Worm (Caenorhabditis elegans): ENCODE measurements around the gene lgc-36.

The lgc-36 gene

ce11 chrV:11247846-11248245 is 10.9 kb downstream of the lgc-36 start, which contains the start of gene mam-4:
TSS of gene mam-4 (plus strand) at chrV:11248146.
- TF ChIP-seq pax-1 (tag; optimal IDR thresholded peaks at IDR 0.05), result no peak
- TF ChIP-seq Y22D7AL.16 (tag; optimal IDR thresholded peaks at IDR 0.05), result no peak
- TF ChIP-seq hlh-30 (tag; optimal IDR thresholded peaks at IDR 0.05; ENCODE audit: insufficient read depth), result no peak
- no peak for TF ChIP-seq fkh-10 (GFP tag; optimal IDR thresholded peaks at IDR 0.05)
- no peak for TF ChIP-seq ceh-22 (tag; optimal IDR thresholded peaks at IDR 0.05)
- TF ChIP-seq ceh-31 (tag; optimal IDR thresholded peaks at IDR 0.05), result no peak
- TF ChIP-seq pat-9 (tag; optimal IDR thresholded peaks at IDR 0.05), result no peak

DNA sequence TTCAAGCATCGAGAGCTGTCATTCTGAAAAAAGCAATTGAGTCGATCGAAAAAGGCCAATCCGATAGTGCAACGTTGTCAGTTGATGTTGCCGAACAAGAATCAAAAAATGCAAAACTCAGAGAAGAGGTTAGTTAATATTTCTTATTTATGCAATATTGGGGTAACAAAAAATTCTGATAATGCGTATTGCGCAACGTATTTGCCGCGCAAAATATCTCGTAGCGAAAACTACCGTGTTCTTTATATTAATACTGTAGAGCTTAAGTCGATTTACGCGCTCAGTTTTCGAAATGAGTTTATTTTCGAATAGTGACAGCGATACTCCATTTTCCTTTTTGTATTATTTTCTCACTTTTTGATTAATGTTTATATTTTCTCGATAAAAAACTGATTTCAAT is 13.8 kb downstream of the lgc-36 start:
- TF ChIP-seq che-1 (tag; optimal IDR thresholded peaks at IDR 0.05) (no peak), ahr-1 (tag; optimal IDR thresholded peaks at IDR 0.05) (no peak), ets-4 (tag; optimal IDR thresholded peaks at IDR 0.05) (no peak), ceh-48 (tag; optimal IDR thresholded peaks at IDR 0.05) (no peak), fax-1 (tag; optimal IDR thresholded peaks at IDR 0.05) (no peak), F13H6.1 (tag; optimal IDR thresholded peaks at IDR 0.05) (no peak), dve-1 (tag; optimal IDR thresholded peaks at IDR 0.05) (no peak)

DNA sequence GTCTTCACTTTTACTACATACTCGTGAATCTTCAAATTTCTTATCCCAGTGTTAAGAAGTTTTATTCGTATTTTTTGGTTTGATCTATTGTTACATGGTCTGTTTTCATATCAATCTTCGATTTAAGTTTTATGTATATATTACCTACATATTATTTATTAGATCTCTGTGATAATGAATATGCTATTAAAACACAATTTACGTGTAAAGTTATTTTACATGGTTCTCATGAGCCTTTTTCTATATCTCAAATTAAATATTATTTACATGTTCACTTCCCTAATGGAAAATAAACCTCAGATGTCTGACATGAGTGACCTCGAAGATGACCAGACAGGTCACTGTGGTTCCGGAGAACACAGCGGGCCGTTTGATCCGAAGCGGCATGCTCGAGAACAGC is 14.3 kb downstream of the lgc-36 start, which contains the start of gene mxl-1:
TSS of gene mxl-1 (plus strand) at position 301 of the 400 bp plus-strand sequence.
- TF ChIP-seq ahr-1 (tag; optimal IDR thresholded peaks at IDR 0.05) (no peak), ceh-48 (tag; optimal IDR thresholded peaks at IDR 0.05) (no peak), che-1 (tag; optimal IDR thresholded peaks at IDR 0.05) (no peak), ceh-30 (tag; optimal IDR thresholded peaks at IDR 0.05) (no peak), tbx-2 (tag; optimal IDR thresholded peaks at IDR 0.05) (no peak), elt-4 (tag; optimal IDR thresholded peaks at IDR 0.05) (no peak), pag-3 (tag; optimal IDR thresholded peaks at IDR 0.05; ENCODE audit: borderline replicate concordance) (no peak), madf-2 (tag; optimal IDR thresholded peaks at IDR 0.05) (no peak), mec-3 (tag; optimal IDR thresholded peaks at IDR 0.05; ENCODE audit: borderline replicate concordance) (no peak), unc-86 (tag; optimal IDR thresholded peaks at IDR 0.05) (no peak), C08G9.2 (tag; optimal IDR thresholded peaks at IDR 0.05) (no peak), ceh-34 (tag; optimal IDR thresholded peaks at IDR 0.05) (no peak), lin-11 (tag; optimal IDR thresholded peaks at IDR 0.05) (no peak), ttx-3 (tag; optimal IDR thresholded peaks at IDR 0.05) (no peak), pat-9 (tag; optimal IDR thresholded peaks at IDR 0.05) (no peak), hlh-15 (tag; optimal IDR thresholded peaks at IDR 0.05) (no peak), ets-4 (tag; optimal IDR thresholded peaks at IDR 0.05) (no peak), syd-9 (tag; optimal IDR thresholded peaks at IDR 0.05) (no peak)

DNA sequence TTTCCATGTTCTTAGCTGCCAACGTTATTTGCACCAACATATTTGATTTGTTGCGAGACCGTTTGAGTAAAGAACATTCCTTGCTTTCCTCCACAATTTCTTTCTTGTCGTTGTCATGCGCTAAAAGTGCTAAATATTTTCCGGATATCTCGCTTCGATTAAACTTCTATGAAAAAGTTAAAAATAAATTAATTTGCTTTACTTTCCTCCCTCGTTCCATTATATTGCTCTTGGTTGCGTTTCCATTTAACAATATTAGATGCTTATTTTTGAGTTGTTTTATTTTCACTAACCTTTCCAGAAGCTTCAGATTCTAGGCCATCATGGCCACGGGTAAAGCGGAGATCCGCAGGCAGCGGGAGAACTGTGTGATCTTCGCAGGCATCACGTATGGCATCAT is 17.2 kb downstream of the lgc-36 start, which contains the start of gene pgap-1:
TSS of gene pgap-1 (plus strand) at position 301 of the 400 bp plus-strand sequence.
- TF ChIP-seq ceh-18 (tag; optimal IDR thresholded peaks at IDR 0.05) (no peak), zip-5 (tag; optimal IDR thresholded peaks at IDR 0.05) (no peak), ets-4 (tag; optimal IDR thresholded peaks at IDR 0.05) (no peak), eyg-1 (tag; optimal IDR thresholded peaks at IDR 0.05) (no peak), hlh-13 (GFP tag; optimal IDR thresholded peaks at IDR 0.05) (no peak), T23F11.4 (GFP tag; optimal IDR thresholded peaks at IDR 0.05) (no peak), K09A11.1 (tag; optimal IDR thresholded peaks at IDR 0.05; ENCODE audit: insufficient read depth) (no peak), C08G9.2 (tag; optimal IDR thresholded peaks at IDR 0.05) (no peak), pros-1 (tag; optimal IDR thresholded peaks at IDR 0.05) (no peak), odd-2 (tag; optimal IDR thresholded peaks at IDR 0.05) (no peak), rnt-1 (tag; optimal IDR thresholded peaks at IDR 0.05) (no peak), ceh-9 (tag; optimal IDR thresholded peaks at IDR 0.05) (no peak), lin-11 (tag; optimal IDR thresholded peaks at IDR 0.05) (no peak)
